Fruit fly (Drosophila melanogaster) whole organism, pupa: ENCODE measurements around the gene yem.

Experiments used
- CG12605 ChIP-seq: fragments of 200-800 bp; sonication (Bioruptor generic); IDR thresholded peaks from 2 replicates; pipeline ENCODE4 v1.3.6; 2022; ENCODE audit warnings: missing biosample characterization, missing genetic modification characterization
- CG15710 ChIP-seq: fragments of 200-800 bp; sonication (Bioruptor generic); optimal IDR thresholded peaks from 2 replicates; lab custom pipeline; 2018; ENCODE audit warnings: missing biosample characterization, mild to moderate bottlenecking, missing genetic modification characterization, moderate library complexity
- CG34367 ChIP-seq: fragments of 200-800 bp; sonication (Bioruptor generic); optimal IDR thresholded peaks from 2 replicates; lab custom pipeline; 2018; ENCODE audit warnings: missing biosample characterization, mild to moderate bottlenecking, missing genetic modification characterization
- CG4496 ChIP-seq: fragments of 200-800 bp; sonication (Bioruptor generic); IDR thresholded peaks from 3 replicates; pipeline ENCODE4 v1.3.6; 2022; ENCODE audit warnings: missing biosample characterization, missing genetic modification characterization
- CG8159 ChIP-seq: fragments of 200-800 bp; sonication (Bioruptor generic); optimal IDR thresholded peaks from 3 replicates; lab custom pipeline; 2018; ENCODE audit warnings: missing biosample characterization, mild to moderate bottlenecking, missing genetic modification characterization, moderate library complexity
- CG9948 ChIP-seq: fragments of 200-800 bp; sonication (Bioruptor generic); optimal IDR thresholded peaks from 2 replicates; lab custom pipeline; 2018; ENCODE audit warnings: missing biosample characterization, mild to moderate bottlenecking, missing genetic modification characterization, moderate library complexity
- D1 ChIP-seq: fragments of 200-800 bp; sonication (Bioruptor generic); optimal IDR thresholded peaks from 2 replicates; lab custom pipeline; 2018; ENCODE audit warnings: missing biosample characterization, mild to moderate bottlenecking, missing genetic modification characterization, moderate library complexity
- EcR ChIP-seq: fragments of 200-800 bp; sonication (Bioruptor generic); optimal IDR thresholded peaks from 3 replicates; lab custom pipeline; 2019; ENCODE audit warnings: missing biosample characterization, missing genetic modification characterization, mild to moderate bottlenecking, moderate library complexity, missing genetic modification reagents
- Ets98B ChIP-seq: fragments of 200-800 bp; sonication (Bioruptor generic); IDR thresholded peaks from 2 replicates; pipeline ENCODE4 v1.3.6; 2022; ENCODE audit warnings: missing biosample characterization, missing genetic modification characterization
- Pif1B ChIP-seq: fragments of 200-800 bp; sonication (Bioruptor generic); optimal IDR thresholded peaks from 3 replicates; lab custom pipeline; 2016; ENCODE audit warnings: missing biosample characterization, missing genetic modification characterization
- fd96Ca ChIP-seq: fragments of 200-800 bp; sonication (Bioruptor generic); IDR thresholded peaks from 3 replicates; pipeline ENCODE4 v1.3.6; 2022; ENCODE audit warnings: missing biosample characterization, missing genetic modification characterization
- gl ChIP-seq: fragments of 200-800 bp; sonication (Bioruptor generic); optimal IDR thresholded peaks from 2 replicates; lab custom pipeline; 2018; ENCODE audit warnings: missing biosample characterization, mild to moderate bottlenecking, missing genetic modification characterization

- TF ChIP-seq gl (tag; lab: Kevin White, UChicago) (no peak), CG34367 (tag; lab: Kevin White, UChicago) (no peak), fd96Ca (GFP tag; lab: Robert Waterston, UW) (no peak), CG4496 (GFP tag; lab: Robert Waterston, UW) (peak; percentile 60; the same call in 2 of the 3 replicates), CG9948 (tag; lab: Kevin White, UChicago) (no peak), CG8159 (tag; lab: Kevin White, UChicago) (no peak), CG15710 (tag; lab: Kevin White, UChicago) (peak; percentile 19), CG12605 (GFP tag; lab: Robert Waterston, UW) (0 out of 2 replicates have a peak, but pooled peaks have one; percentile 19), D1 (tag; lab: Kevin White, UChicago) (no peak), Pif1B (GFP tag; lab: Kevin White, UChicago) (no peak), EcR (GFP tag; lab: Kevin White, UChicago) (no peak), Ets98B (GFP tag; lab: Robert Waterston, UW) (peak; percentile 39; the same call in 1 of the 2 replicates)
These were observed 54.1 kb downstream of the yem start for dm6 chr3R:29068430-29069207.
